Fruit fly (Drosophila melanogaster): ENCODE results near the gene CG15239.

- TF ChIP-seq CG8478 (optimal IDR thresholded peaks at IDR 0.05) (no peak), CTCF (optimal IDR thresholded peaks at IDR 0.05) (no peak)
Measured at dm6 chrX:3886751-3887150, 2.8 kb downstream of the CG15239 start.
